Fruit fly (Drosophila melanogaster) whole organism: ENCODE measurements around the gene LysE.

ENCODE experiments used
- CG8478 ChIP-seq: fragments of >200 bp; optimal IDR thresholded peaks from 2 replicates; lab custom pipeline; 2018; ENCODE audit warnings: inconsistent platforms
- EcR ChIP-seq, 2 experiments: fragments of >200 bp; optimal IDR thresholded peaks; 2 replicates each; lab custom pipeline; 2017; ENCODE audit warnings: missing biosample characterization in 2 of 2, missing genetic modification characterization in 2 of 2, missing genetic modification reagents in 2 of 2
- pan ChIP-seq: fragments of >200 bp; optimal IDR thresholded peaks from 2 replicates; lab custom pipeline; 2017
- psq ChIP-seq: fragments of >200 bp; optimal IDR thresholded peaks from 2 replicates; lab custom pipeline; 2017
- usp ChIP-seq: fragments of >200 bp; optimal IDR thresholded peaks from 2 replicates; lab custom pipeline; 2017; ENCODE audit warnings: missing biosample characterization, missing genetic modification characterization, mixed read lengths

dm6 chr3L:1177085-1177484, 35.5 kb upstream of the LysE start, which contains the start of gene bab2:
- TF ChIP-seq CG8478 (lab: Kevin White, UChicago), result no peak
- TF ChIP-seq usp (GFP tag; lab: Kevin White, UChicago), result no peak
- TF ChIP-seq psq, result no peak
- no peak for TF ChIP-seq pan (lab: Kevin White, UChicago)
- TF ChIP-seq EcR (GFP tag; optimal IDR thresholded peaks at IDR 0.05; lab: Kevin White, UChicago), result no peak
